Fruit fly (Drosophila melanogaster): ENCODE results near the gene Cp19.

Gene Cp19

DNA sequence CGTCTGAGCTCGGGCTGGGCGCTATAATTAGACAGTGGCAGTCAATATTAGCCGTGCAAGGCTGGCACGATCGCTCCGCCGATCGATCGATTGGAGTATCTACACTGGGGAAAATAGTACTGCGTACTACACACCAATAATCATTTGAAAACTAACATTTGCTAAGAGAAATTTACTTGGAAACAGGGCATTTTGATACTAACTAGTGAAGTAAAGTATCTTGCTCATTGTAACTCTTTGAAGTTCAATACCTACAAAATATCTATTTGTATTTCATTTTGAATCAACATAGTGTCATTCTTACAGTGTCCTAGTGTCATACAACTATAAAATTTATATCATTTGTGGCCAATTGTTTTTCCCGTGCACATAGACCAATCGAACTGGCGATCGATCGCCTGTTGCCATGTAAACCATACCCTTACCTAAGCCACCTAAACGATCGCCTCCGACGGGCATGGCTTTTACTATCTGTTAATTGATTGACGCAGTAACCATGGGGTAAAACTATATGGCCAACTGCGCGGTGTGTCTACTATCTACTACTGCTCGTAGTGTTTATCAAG is 28.9 kb upstream of the Cp19 start (continued):
- TF ChIP-seq CG12219 (GFP tag; optimal IDR thresholded peaks at IDR 0.05) (peak; percentile 78), CG10431 (GFP tag; optimal IDR thresholded peaks at IDR 0.05) (no peak), HLH3B (GFP tag; IDR thresholded peaks at IDR 0.05) (peak; percentile 62), CG11398 (GFP tag; optimal IDR thresholded peaks at IDR 0.05) (peak; percentile 53), dan (GFP tag; IDR thresholded peaks at IDR 0.05) (no peak), Taf1 (GFP tag; IDR thresholded peaks at IDR 0.05) (peak; percentile 61; the same call in 1 of the 2 replicates), trem (tag; optimal IDR thresholded peaks at IDR 0.05) (peak; percentile 43), CG14667 (GFP tag; IDR thresholded peaks at IDR 0.05) (peak; percentile 51), Side (GFP tag; optimal IDR thresholded peaks at IDR 0.05) (peak; percentile 75), HmgD (GFP tag; optimal IDR thresholded peaks at IDR 0.05) (peak; percentile 4), CG14860 (GFP tag; IDR thresholded peaks at IDR 0.05; ENCODE audit: partially characterized antibody) (no peak), CG7786 (GFP tag; optimal IDR thresholded peaks at IDR 0.05) (peak; percentile 86), eyg (GFP tag; optimal IDR thresholded peaks at IDR 0.05) (peak; percentile 73), CG2678 (tag; optimal IDR thresholded peaks at IDR 0.05) (peak; percentile 89), gt (GFP tag; IDR thresholded peaks at IDR 0.05) (no peak), ftz-f1 (GFP tag; optimal IDR thresholded peaks at IDR 0.05) (no peak), ham (GFP tag; IDR thresholded peaks at IDR 0.05) (peak; percentile 66), D19A (tag; optimal IDR thresholded peaks at IDR 0.05) (peak; percentile 70), Tbp (GFP tag; optimal IDR thresholded peaks at IDR 0.05) (no peak), Dp (GFP tag; optimal IDR thresholded peaks at IDR 0.05) (no peak), Fer3 (tag; optimal IDR thresholded peaks at IDR 0.05) (peak; percentile 71), vnd (GFP tag; IDR thresholded peaks at IDR 0.05; ENCODE audit: partially characterized antibody) (no peak), btn (GFP tag; optimal IDR thresholded peaks at IDR 0.05) (peak; percentile 49), Med (GFP tag) (peak; percentile 91), CG8924 (tag; optimal IDR thresholded peaks at IDR 0.05) (peak; percentile 87), stwl (tag; optimal IDR thresholded peaks at IDR 0.05) (no peak), Aef1 (GFP tag; IDR thresholded peaks at IDR 0.05) (peak; percentile 83), Fer2 (tag; optimal IDR thresholded peaks at IDR 0.05) (peak; percentile 9), CG17612 (GFP tag; IDR thresholded peaks at IDR 0.05) (no peak; the same call in 1 of the 2 replicates), da (GFP tag; optimal IDR thresholded peaks at IDR 0.05) (peak; percentile 53), H2.0 (GFP tag; IDR thresholded peaks at IDR 0.05) (peak; percentile 53), az2 (GFP tag; optimal IDR thresholded peaks at IDR 0.05) (peak; percentile 81), ase (GFP tag; IDR thresholded peaks at IDR 0.05) (no peak), Atf6 (GFP tag; IDR thresholded peaks at IDR 0.05) (peak; percentile 83), bcd (GFP tag; optimal IDR thresholded peaks at IDR 0.05) (peak; percentile 84), CG2116 (GFP tag; optimal IDR thresholded peaks at IDR 0.05) (peak; percentile 33), CG3726 (GFP tag; IDR thresholded peaks at IDR 0.05) (no peak; the same call in 2 of the 3 replicates), ci (GFP tag; IDR thresholded peaks at IDR 0.05) (peak; percentile 58), ro (GFP tag; IDR thresholded peaks at IDR 0.05) (peak; percentile 50; the same call in 1 of the 2 replicates), crol (GFP tag; IDR thresholded peaks at IDR 0.05) (no peak), CG42726 (GFP tag; IDR thresholded peaks at IDR 0.05; ENCODE audit: partially characterized antibody) (no peak), Lim3 (GFP tag; IDR thresholded peaks at IDR 0.05) (no peak; the same call in 1 of the 2 replicates), fd102C (GFP tag; optimal IDR thresholded peaks at IDR 0.05) (no peak), CG31388 (GFP tag; optimal IDR thresholded peaks at IDR 0.05) (peak; percentile 13), gem (tag; optimal IDR thresholded peaks at IDR 0.05) (peak; percentile 90), ato (GFP tag; IDR thresholded peaks at IDR 0.05; ENCODE audit: partially characterized antibody) (no peak), Bteb2 (GFP tag; optimal IDR thresholded peaks at IDR 0.05) (peak; percentile 78), CG7271 (tag; optimal IDR thresholded peaks at IDR 0.05) (no peak), CG13424 (tag; optimal IDR thresholded peaks at IDR 0.05) (peak; percentile 83), CG12236 (GFP tag; optimal IDR thresholded peaks at IDR 0.05) (peak; percentile 56), wek (GFP tag; optimal IDR thresholded peaks at IDR 0.05) (no peak)
